Worm (Caenorhabditis elegans): Measurements from ENCODE around the gene col-152.

col-152 gene

ce11 chrV:10580638-10581037, 19.9 kb downstream of the col-152 start:
- TF ChIP-seq F55B11.4 (tag; optimal IDR thresholded peaks at IDR 0.05; ENCODE audit: borderline replicate concordance, insufficient read depth) (no peak), nhr-80 (tag; optimal IDR thresholded peaks at IDR 0.05) (peak; percentile 56), madf-10 (tag; optimal IDR thresholded peaks at IDR 0.05) (no peak)

ce11 chrV:10581837-10582300, 21.1 kb downstream of the col-152 start, which contains the start of gene T21C9.6:
TSS of gene T21C9.6 (plus strand) at chrV:10581887.
- peak; percentile 16 for TF ChIP-seq nhr-80 (tag; optimal IDR thresholded peaks at IDR 0.05)
- no peak for TF ChIP-seq F57C9.4 (tag; optimal IDR thresholded peaks at IDR 0.05)

ce11 chrV:10588694-10589093, 28.0 kb downstream of the col-152 start, which contains the start of gene srg-32:
TSS of gene srg-32 (minus strand) at chrV:10588794.
- no peak for TF ChIP-seq F39B2.1 (GFP tag; IDR thresholded peaks at IDR 0.05)
- no peak for TF ChIP-seq Y56A3A.18 (GFP tag; IDR thresholded peaks at IDR 0.05)
- TF ChIP-seq egrh-3 (GFP tag; IDR thresholded peaks at IDR 0.05), result no peak
- no peak for TF ChIP-seq cebp-1 (GFP tag; IDR thresholded peaks at IDR 0.05)
- no peak for TF ChIP-seq cebp-1 (tag; optimal IDR thresholded peaks at IDR 0.05)
- TF ChIP-seq ama-1 (optimal IDR thresholded peaks at IDR 0.05), result no peak
- no peak for TF ChIP-seq ama-1 (GFP tag; optimal IDR thresholded peaks at IDR 0.05)
- TF ChIP-seq F10E7.11 (tag; optimal IDR thresholded peaks at IDR 0.05), result no peak
- TF ChIP-seq lsy-27 (tag; optimal IDR thresholded peaks at IDR 0.05; ENCODE audit: borderline replicate concordance, insufficient read depth), result no peak
- TF ChIP-seq lir-1 (GFP tag; conservative IDR thresholded peaks at IDR 0.05), result no peak
- TF ChIP-seq let-526 (GFP tag; IDR thresholded peaks at IDR 0.05), result no peak
- TF ChIP-seq pha-4 (tag; optimal IDR thresholded peaks at IDR 0.05), result no peak
- TF ChIP-seq F22D6.2 (tag; optimal IDR thresholded peaks at IDR 0.05), result no peak

- TF ChIP-seq tbx-9 (tag; optimal IDR thresholded peaks at IDR 0.05; ENCODE audit: borderline replicate concordance) (no peak), F57A8.1 (GFP tag; optimal IDR thresholded peaks at IDR 0.05) (no peak), aptf-2 (GFP tag; conservative IDR thresholded peaks at IDR 0.05) (no peak), Y53G8AR.9 (GFP tag; conservative IDR thresholded peaks at IDR 0.05) (no peak), repo-1 (tag; optimal IDR thresholded peaks at IDR 0.05) (no peak), F52B5.7 (tag; optimal IDR thresholded peaks at IDR 0.05) (no peak), atf-7 (tag; optimal IDR thresholded peaks at IDR 0.05) (no peak), ccch-3 (GFP tag; optimal IDR thresholded peaks at IDR 0.05) (no peak), ztf-3 (GFP tag; optimal IDR thresholded peaks at IDR 0.05) (no peak), madf-8 (GFP tag; conservative IDR thresholded peaks at IDR 0.05) (no peak), nhr-80 (tag; optimal IDR thresholded peaks at IDR 0.05) (peak; percentile 50), him-1 (tag; optimal IDR thresholded peaks at IDR 0.05) (no peak), unc-62 (GFP tag; optimal IDR thresholded peaks at IDR 0.05) (peak; percentile 91), nfyb-1 (GFP tag; IDR thresholded peaks at IDR 0.05) (no peak), ceh-100 (GFP tag; IDR thresholded peaks at IDR 0.05) (no peak), pbrm-1 (GFP tag; IDR thresholded peaks at IDR 0.05) (no peak)
These were observed 29.2 kb downstream of the col-152 start, which contains the start of gene ttr-23 for ce11 chrV:10589774-10590528. TSS of gene ttr-23 (minus strand) at chrV:10589860.

ce11 chrV:10592479-10592878, 31.8 kb downstream of the col-152 start, which contains the start of gene T21C9.9:
TSS of gene T21C9.9 (minus strand) at chrV:10592579.
- TF ChIP-seq him-1 (tag; optimal IDR thresholded peaks at IDR 0.05) (no peak), B0261.1 (tag; optimal IDR thresholded peaks at IDR 0.05) (no peak), F55B11.4 (tag; optimal IDR thresholded peaks at IDR 0.05; ENCODE audit: borderline replicate concordance, insufficient read depth) (no peak), lsl-1 (GFP tag; optimal IDR thresholded peaks at IDR 0.05) (no peak), mxl-1 (tag; optimal IDR thresholded peaks at IDR 0.05) (no peak), F37B4.10 (GFP tag; IDR thresholded peaks at IDR 0.05) (0 out of 2 replicates have a peak, but pooled peaks have one; percentile 13)
